Fruit fly (Drosophila melanogaster): ENCODE measurements around the gene Traf6.

Traf6 gene

DNA sequence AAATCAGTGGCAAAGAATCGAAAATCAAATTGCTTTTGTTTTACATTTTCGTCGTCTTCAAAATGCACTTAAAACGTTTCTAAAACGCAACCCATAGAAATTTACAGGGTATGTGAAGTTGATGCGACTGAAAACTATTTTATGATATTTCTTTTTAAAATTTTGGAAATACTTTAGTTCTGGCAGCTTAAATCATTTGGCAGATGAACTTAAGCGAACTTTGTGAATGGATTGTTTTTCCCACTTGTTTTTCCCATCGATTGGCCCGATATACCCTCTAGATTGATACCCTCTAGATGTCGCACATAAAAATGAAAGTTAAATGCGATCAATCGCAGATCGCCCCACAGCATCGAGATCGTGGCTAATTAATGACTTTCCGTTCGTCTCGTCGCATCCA lies 31.0 kb downstream of the Traf6 start (continued):
- TF ChIP-seq Hey (tag; optimal IDR thresholded peaks at IDR 0.05): no peak
- TF ChIP-seq Poxn (GFP tag; IDR thresholded peaks at IDR 0.05): no peak
- peak; percentile 73 for TF ChIP-seq CG15601 (tag; optimal IDR thresholded peaks at IDR 0.05)
- peak; percentile 93 for TF ChIP-seq sens (GFP tag)
- no peak for TF ChIP-seq Side (GFP tag; optimal IDR thresholded peaks at IDR 0.05)
- no peak for TF ChIP-seq Lpt (GFP tag; optimal IDR thresholded peaks at IDR 0.05)
- peak; percentile 64 for TF ChIP-seq CG2678 (tag; optimal IDR thresholded peaks at IDR 0.05)
- 0 out of 2 replicates have a peak, but pooled peaks have one; percentile 14 for TF ChIP-seq onecut (GFP tag; IDR thresholded peaks at IDR 0.05)
- peak; percentile 81 for TF ChIP-seq CG17328 (GFP tag; IDR thresholded peaks at IDR 0.05)
- TF ChIP-seq Max (GFP tag; optimal IDR thresholded peaks at IDR 0.05): peak; percentile 18
- no peak for TF ChIP-seq CG4360 (GFP tag; IDR thresholded peaks at IDR 0.05)
- TF ChIP-seq sens-2 (GFP tag; IDR thresholded peaks at IDR 0.05): peak; percentile 57
- peak; percentile 23 for TF ChIP-seq CG8089 (GFP tag; optimal IDR thresholded peaks at IDR 0.05)
- TF ChIP-seq slbo (GFP tag; IDR thresholded peaks at IDR 0.05): no peak
- TF ChIP-seq slou (GFP tag; optimal IDR thresholded peaks at IDR 0.05): no peak
- no peak for TF ChIP-seq CG17568 (GFP tag; optimal IDR thresholded peaks at IDR 0.05)
- TF ChIP-seq Bdp1 (GFP tag; optimal IDR thresholded peaks at IDR 0.05): no peak
- peak; percentile 21 for TF ChIP-seq salm (tag; optimal IDR thresholded peaks at IDR 0.05)
- no peak for TF ChIP-seq wdn (GFP tag; IDR thresholded peaks at IDR 0.05)
- no peak for TF ChIP-seq rib (GFP tag; IDR thresholded peaks at IDR 0.05)
- TF ChIP-seq E2f1 (GFP tag; IDR thresholded peaks at IDR 0.05): peak; percentile 43
- peak; percentile 42; the same call in 1 of the 2 replicates for TF ChIP-seq wor (GFP tag; IDR thresholded peaks at IDR 0.05)
- TF ChIP-seq CTCF (GFP tag; optimal IDR thresholded peaks at IDR 0.05): no peak
- TF ChIP-seq CG11093 (GFP tag; IDR thresholded peaks at IDR 0.05): no peak
- TF ChIP-seq Doc3 (GFP tag; IDR thresholded peaks at IDR 0.05; ENCODE audit: partially characterized antibody): no peak

DNA sequence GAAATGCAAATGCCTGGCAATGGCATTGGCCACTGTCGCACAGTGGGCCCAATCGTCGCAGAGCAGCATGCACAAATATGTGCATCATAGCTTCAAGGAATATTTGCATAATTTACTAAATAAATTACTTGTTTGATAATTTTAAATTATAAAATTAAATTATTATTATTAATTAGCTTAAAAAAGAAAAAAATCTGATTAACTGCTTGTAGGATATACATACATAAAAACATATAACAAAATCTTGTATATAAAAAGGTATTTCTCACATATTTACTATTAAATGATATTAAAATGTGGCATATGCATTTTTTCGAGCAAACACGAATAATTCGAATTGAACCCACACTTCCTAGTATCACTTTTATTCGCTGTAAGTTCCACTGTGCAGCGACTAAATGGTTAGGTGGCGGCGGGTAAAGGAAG lies 31.9 kb downstream of the Traf6 start:
- TF ChIP-seq CG4328 (GFP tag; optimal IDR thresholded peaks at IDR 0.05) (peak; percentile 3), CG10321 (GFP tag; IDR thresholded peaks at IDR 0.05) (no peak), gt (GFP tag; IDR thresholded peaks at IDR 0.05) (no peak), CG16813 (GFP tag; IDR thresholded peaks at IDR 0.05; ENCODE audit: partially characterized antibody) (no peak), CG11247 (GFP tag; IDR thresholded peaks at IDR 0.05) (no peak), CG18476 (GFP tag; optimal IDR thresholded peaks at IDR 0.05) (no peak), CG2116 (GFP tag; optimal IDR thresholded peaks at IDR 0.05) (peak; percentile 51), Hand (GFP tag; optimal IDR thresholded peaks at IDR 0.05) (no peak), chn (GFP tag; optimal IDR thresholded peaks at IDR 0.05) (no peak), chif (GFP tag; optimal IDR thresholded peaks at IDR 0.05) (no peak), CG3065 (GFP tag; optimal IDR thresholded peaks at IDR 0.05) (no peak), Neu2 (GFP tag; optimal IDR thresholded peaks at IDR 0.05; ENCODE audit: borderline replicate concordance) (no peak), HLH54F (GFP tag; optimal IDR thresholded peaks at IDR 0.05) (no peak), CG3726 (GFP tag; IDR thresholded peaks at IDR 0.05) (no peak), grn (GFP tag; optimal IDR thresholded peaks at IDR 0.05) (no peak), CG1024 (GFP tag; IDR thresholded peaks at IDR 0.05) (no peak), Myb (GFP tag; optimal IDR thresholded peaks at IDR 0.05) (no peak), otp (GFP tag; IDR thresholded peaks at IDR 0.05) (no peak), lbe (GFP tag; optimal IDR thresholded peaks at IDR 0.05) (no peak), schlank (tag; optimal IDR thresholded peaks at IDR 0.05) (no peak), CG11696 (GFP tag; IDR thresholded peaks at IDR 0.05) (no peak), ac (GFP tag; optimal IDR thresholded peaks at IDR 0.05) (no peak), jigr1 (GFP tag; IDR thresholded peaks at IDR 0.05) (no peak), Lpt (GFP tag; optimal IDR thresholded peaks at IDR 0.05) (no peak), Sox102F (GFP tag; optimal IDR thresholded peaks at IDR 0.05) (peak; percentile 74), CG6683 (GFP tag; optimal IDR thresholded peaks at IDR 0.05) (no peak), CG18599 (GFP tag; optimal IDR thresholded peaks at IDR 0.05) (no peak), dm (GFP tag; optimal IDR thresholded peaks at IDR 0.05) (no peak), CG9797 (GFP tag; optimal IDR thresholded peaks at IDR 0.05) (no peak), CG4617 (GFP tag; optimal IDR thresholded peaks at IDR 0.05; ENCODE audit: borderline replicate concordance) (no peak)

Measured in whole organism, embryonic.